Worm (Caenorhabditis elegans): Measurements from ENCODE around the gene F55C9.15.

DNA sequence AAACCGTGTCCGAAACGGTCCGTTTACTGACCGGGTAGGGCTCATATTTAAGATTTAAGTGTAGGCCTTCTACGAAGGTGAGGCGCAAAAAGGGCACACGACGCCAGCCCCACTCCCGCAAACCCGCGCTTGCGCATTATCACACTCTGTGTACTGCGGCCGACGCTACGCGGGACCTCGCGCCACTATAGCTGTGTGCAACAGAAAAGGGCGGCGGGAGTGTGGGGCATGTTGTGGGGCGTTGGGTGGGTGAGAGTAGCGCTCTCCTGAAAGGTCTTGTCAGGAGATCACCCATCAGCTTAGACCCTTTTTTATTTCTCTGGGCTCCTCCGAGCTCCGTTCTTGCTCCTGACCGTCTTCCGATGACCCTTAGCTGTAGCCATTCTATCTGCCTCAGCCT is 1.3 kb upstream of the F55C9.15 start:
- TF ChIP-seq nhr-77 (tag; optimal IDR thresholded peaks at IDR 0.05) (no peak), snpc-4 (tag; optimal IDR thresholded peaks at IDR 0.05) (no peak), nhr-10 (tag; optimal IDR thresholded peaks at IDR 0.05) (no peak)

All from whole organism, L2 larva.